Fruit fly (Drosophila melanogaster) whole organism, embryonic: Measurements from ENCODE around the gene CG7276.

Experiments
- Asciz ChIP-seq: fragments of 200-800 bp; sonication (Bioruptor generic); optimal IDR thresholded peaks from 2 replicates; lab custom pipeline; 2017; ENCODE audit warnings: missing biosample characterization, mild to moderate bottlenecking, missing genetic modification characterization, missing genetic modification reagents
- Atf6 ChIP-seq: fragments of 200-800 bp; sonication (Bioruptor generic); IDR thresholded peaks from 2 replicates; pipeline ENCODE4 v1.3.6; 2022; ENCODE audit warnings: missing biosample characterization, missing genetic modification characterization
- CG10979 ChIP-seq: fragments of 200-800 bp; sonication (Bioruptor generic); optimal IDR thresholded peaks from 2 replicates; lab custom pipeline; 2018; ENCODE audit warnings: missing biosample characterization, mild to moderate bottlenecking, missing genetic modification characterization, moderate library complexity
- CG11504 ChIP-seq: fragments of 200-800 bp; sonication (Bioruptor generic); optimal IDR thresholded peaks from 3 replicates; lab custom pipeline; 2019; ENCODE audit warnings: missing biosample characterization, mild to moderate bottlenecking, missing genetic modification characterization, moderate library complexity
- CG12659 ChIP-seq: fragments of 200-800 bp; sonication (Bioruptor generic); optimal IDR thresholded peaks from 3 replicates; lab custom pipeline; 2017; ENCODE audit warnings: mild to moderate bottlenecking, missing biosample characterization, missing genetic modification reagents, missing genetic modification characterization
- CG12744 ChIP-seq: fragments of 200-800 bp; sonication (Bioruptor generic); optimal IDR thresholded peaks from 2 replicates; lab custom pipeline; 2016; ENCODE audit warnings: missing biosample characterization, missing genetic modification characterization
- CG14710 ChIP-seq: fragments of 200-800 bp; sonication (Bioruptor generic); optimal IDR thresholded peaks from 3 replicates; lab custom pipeline; 2019; ENCODE audit warnings: missing biosample characterization, mild to moderate bottlenecking, missing genetic modification characterization, moderate library complexity
- CG15601 ChIP-seq: fragments of 200-800 bp; sonication (Bioruptor generic); optimal IDR thresholded peaks from 3 replicates; lab custom pipeline; 2019; ENCODE audit warnings: missing biosample characterization, mild to moderate bottlenecking, missing genetic modification characterization, moderate library complexity
- CG15696 ChIP-seq: fragments of 200-800 bp; sonication (Bioruptor generic); optimal IDR thresholded peaks from 2 replicates; lab custom pipeline; 2019; ENCODE audit warnings: missing biosample characterization, mild to moderate bottlenecking, missing genetic modification characterization, moderate library complexity
- CG1603 ChIP-seq: fragments of 200-800 bp; sonication (Bioruptor generic); optimal IDR thresholded peaks from 2 replicates; lab custom pipeline; 2019; ENCODE audit warnings: missing biosample characterization, mild to moderate bottlenecking, missing genetic modification characterization, moderate library complexity
- CG31441 ChIP-seq: fragments of 200-800 bp; sonication (Bioruptor generic); IDR thresholded peaks from 2 replicates; pipeline ENCODE4 v1.3.6; 2022; ENCODE audit warnings: missing biosample characterization, missing genetic modification characterization
- CG3847 ChIP-seq: fragments of 200-800 bp; sonication (Bioruptor generic); IDR thresholded peaks from 2 replicates; pipeline ENCODE4 v1.3.6; 2022; ENCODE audit warnings: missing biosample characterization, missing genetic modification characterization
- CG4424 ChIP-seq: fragments of 200-800 bp; sonication (Bioruptor generic); optimal IDR thresholded peaks from 3 replicates; lab custom pipeline; 2016; ENCODE audit warnings: missing biosample characterization, missing genetic modification characterization
- CG8359 ChIP-seq: fragments of 200-800 bp; sonication (Bioruptor generic); optimal IDR thresholded peaks from 2 replicates; lab custom pipeline; 2017; ENCODE audit warnings: missing biosample characterization, mild to moderate bottlenecking, missing genetic modification characterization, borderline replicate concordance
- CG9727 ChIP-seq: fragments of 200-800 bp; sonication (Bioruptor generic); optimal IDR thresholded peaks from 3 replicates; lab custom pipeline; 2017; ENCODE audit warnings: missing biosample characterization, mild to moderate bottlenecking, missing genetic modification characterization
- Chrac-16 ChIP-seq: fragments of 200-800 bp; sonication (Bioruptor generic); optimal IDR thresholded peaks from 3 replicates; lab custom pipeline; 2016; ENCODE audit warnings: missing biosample characterization, missing genetic modification characterization
- D ChIP-seq, 2 experiments: fragments of 200-800 bp in 1 of 2; fragments of >200 bp in 1 of 2; sonication (Bioruptor generic) in 1 of 2; optimal IDR thresholded peaks; 2 replicates in 1 of 2; 3 replicates in 1 of 2; lab custom pipeline; 2017; ENCODE audit warnings: mild to moderate bottlenecking in 1 of 2, missing biosample characterization in 1 of 2, missing genetic modification characterization in 1 of 2, missing genetic modification reagents in 1 of 2
- Drgx ChIP-seq: fragments of 200-800 bp; sonication (Bioruptor generic); IDR thresholded peaks from 2 replicates; pipeline ENCODE4 v1.3.6; 2022; ENCODE audit warnings: missing biosample characterization, missing genetic modification characterization
- Ets65A ChIP-seq: fragments of 200-800 bp; sonication (Bioruptor generic); peaks from one replicate; lab custom pipeline; 2016; ENCODE audit warnings: missing biosample characterization, missing genetic modification characterization
- Med ChIP-seq: fragments of 200-800 bp; sonication (Bioruptor generic); peaks from one replicate; lab custom pipeline; 2016; ENCODE audit warnings: missing biosample characterization, missing genetic modification characterization, mild to moderate bottlenecking, inconsistent platforms, moderate library complexity
- Opbp ChIP-seq: fragments of 200-800 bp; sonication (Bioruptor generic); IDR thresholded peaks from 3 replicates; pipeline ENCODE4 v1.3.6; 2022; ENCODE audit warnings: missing biosample characterization, missing genetic modification characterization; ENCODE audit not compliant: partially characterized antibody
- Sox102F ChIP-seq: fragments of 200-800 bp; sonication (Bioruptor generic); optimal IDR thresholded peaks from 2 replicates; lab custom pipeline; 2018; ENCODE audit warnings: missing biosample characterization, mild to moderate bottlenecking, missing genetic modification characterization, moderate library complexity
- Stat92E ChIP-seq, 3 experiments: fragments of >200 bp in 2 of 3; fragments of 200-800 bp in 1 of 3; sonication (Bioruptor generic) in 1 of 3; optimal IDR thresholded peaks; 2 replicates each; lab custom pipeline; 2017 to 2019; ENCODE audit warnings: missing biosample characterization in 3 of 3, missing genetic modification characterization in 3 of 3, mild to moderate bottlenecking in 1 of 3, moderate library complexity in 1 of 3
- Xrp1 ChIP-seq: fragments of 200-800 bp; sonication (Bioruptor generic); IDR thresholded peaks from 2 replicates; pipeline ENCODE4 v1.3.6; 2022; ENCODE audit warnings: missing biosample characterization, missing genetic modification characterization
- ac ChIP-seq: fragments of 200-800 bp; sonication (Bioruptor generic); optimal IDR thresholded peaks from 3 replicates; lab custom pipeline; 2017; ENCODE audit warnings: missing biosample characterization, mild to moderate bottlenecking, missing genetic modification characterization
- ara ChIP-seq: fragments of 200-800 bp; sonication (Bioruptor generic); IDR thresholded peaks from 2 replicates; pipeline ENCODE4 v1.3.6; 2022; ENCODE audit warnings: missing biosample characterization, missing genetic modification characterization
- ase ChIP-seq: fragments of 200-800 bp; sonication (Bioruptor generic); IDR thresholded peaks from 3 replicates; pipeline ENCODE4 v1.3.6; 2022; ENCODE audit warnings: missing biosample characterization, missing genetic modification characterization
- bsh ChIP-seq, 2 experiments: fragments of 200-800 bp; sonication (Bioruptor generic); optimal IDR thresholded peaks; 2 replicates each; lab custom pipeline; 2017 to 2018; ENCODE audit warnings: mild to moderate bottlenecking in 2 of 2, missing biosample characterization in 2 of 2, missing genetic modification characterization in 2 of 2, moderate library complexity in 1 of 2
- caup ChIP-seq: fragments of 200-800 bp; sonication (Bioruptor generic); optimal IDR thresholded peaks from 3 replicates; lab custom pipeline; 2017; ENCODE audit warnings: missing biosample characterization, mild to moderate bottlenecking, missing genetic modification characterization, moderate library complexity; ENCODE audit not compliant: severe bottlenecking
- cg ChIP-seq: fragments of 200-800 bp; sonication (Bioruptor generic); optimal IDR thresholded peaks from 3 replicates; lab custom pipeline; 2019; ENCODE audit warnings: missing biosample characterization, mild to moderate bottlenecking, missing genetic modification characterization, moderate library complexity
- crc ChIP-seq: fragments of 200-800 bp; sonication (Bioruptor generic); optimal IDR thresholded peaks from 2 replicates; lab custom pipeline; 2016; ENCODE audit warnings: missing biosample characterization, missing genetic modification characterization
- dmrt99B ChIP-seq: fragments of 200-800 bp; sonication (Bioruptor generic); optimal IDR thresholded peaks from 2 replicates; lab custom pipeline; 2018; ENCODE audit warnings: missing biosample characterization, mild to moderate bottlenecking, missing genetic modification characterization, moderate library complexity
- kni ChIP-seq: fragments of 200-800 bp; sonication (Bioruptor generic); optimal IDR thresholded peaks from 3 replicates; lab custom pipeline; 2017; ENCODE audit warnings: mild to moderate bottlenecking, missing biosample characterization, missing genetic modification reagents, missing genetic modification characterization
- lmd ChIP-seq: fragments of 200-800 bp; sonication (Bioruptor generic); IDR thresholded peaks from 2 replicates; pipeline ENCODE4 v1.3.6; 2022; ENCODE audit warnings: missing biosample characterization, missing genetic modification characterization
- lov ChIP-seq, 2 experiments: fragments of 200-800 bp in 1 of 2; fragments of >200 bp in 1 of 2; sonication (Bioruptor generic) in 1 of 2; IDR thresholded peaks in 1 of 2; optimal IDR thresholded peaks in 1 of 2; 2 replicates in 1 of 2; 3 replicates in 1 of 2; pipeline versions ENCODE4 v1.3.6 to Lab custom; 2017 to 2022; ENCODE audit warnings: missing biosample characterization in 1 of 2, missing genetic modification characterization in 1 of 2
- pan ChIP-seq, 4 experiments: fragments of >200 bp in 3 of 4; fragments of 200-800 bp in 1 of 4; sonication (Bioruptor generic) in 1 of 4; optimal IDR thresholded peaks in 3 of 4; IDR thresholded peaks in 1 of 4; 2 replicates each; pipeline versions ENCODE4 v1.3.6 to Lab custom; 2017 to 2022; ENCODE audit warnings: missing biosample characterization in 2 of 4, missing genetic modification characterization in 2 of 4, mixed read lengths in 1 of 4
- prd ChIP-seq, 3 experiments: fragments of >200 bp in 2 of 3; fragments of 200-800 bp in 1 of 3; sonication (Bioruptor generic) in 1 of 3; optimal IDR thresholded peaks in 2 of 3; IDR thresholded peaks in 1 of 3; 2 replicates in 2 of 3; 3 replicates in 1 of 3; pipeline versions ENCODE4 v1.3.6 to Lab custom; 2017 to 2022; ENCODE audit warnings: missing biosample characterization in 1 of 3, missing genetic modification characterization in 1 of 3
- row ChIP-seq: fragments of 200-800 bp; sonication (Bioruptor generic); IDR thresholded peaks from 3 replicates; pipeline ENCODE4 v1.3.6; 2022; ENCODE audit warnings: missing biosample characterization, missing genetic modification characterization
- run ChIP-seq: fragments of 200-800 bp; sonication (Bioruptor generic); optimal IDR thresholded peaks from 3 replicates; lab custom pipeline; 2018; ENCODE audit warnings: missing biosample characterization, mild to moderate bottlenecking, missing genetic modification characterization
- sd ChIP-seq: fragments of 200-800 bp; sonication (Bioruptor generic); optimal IDR thresholded peaks from 3 replicates; lab custom pipeline; 2018; ENCODE audit warnings: missing biosample characterization, mild to moderate bottlenecking, missing genetic modification characterization, moderate library complexity
- sens ChIP-seq: fragments of 200-800 bp; sonication (Bioruptor generic); peaks from one replicate; lab custom pipeline; 2016; ENCODE audit warnings: missing biosample characterization, missing genetic modification characterization
- stwl ChIP-seq: fragments of 200-800 bp; sonication (Bioruptor generic); optimal IDR thresholded peaks from 3 replicates; lab custom pipeline; 2018; ENCODE audit warnings: missing biosample characterization, mild to moderate bottlenecking, missing genetic modification characterization, moderate library complexity
- tio ChIP-seq: fragments of 200-800 bp; sonication (Bioruptor generic); optimal IDR thresholded peaks from 2 replicates; lab custom pipeline; 2017; ENCODE audit warnings: missing biosample characterization, missing genetic modification characterization, inconsistent platforms
- toy ChIP-seq: fragments of 200-800 bp; sonication (Bioruptor generic); IDR thresholded peaks from 2 replicates; pipeline ENCODE4 v1.3.6; 2022; ENCODE audit warnings: missing biosample characterization, missing genetic modification characterization

Gene CG7276

DNA sequence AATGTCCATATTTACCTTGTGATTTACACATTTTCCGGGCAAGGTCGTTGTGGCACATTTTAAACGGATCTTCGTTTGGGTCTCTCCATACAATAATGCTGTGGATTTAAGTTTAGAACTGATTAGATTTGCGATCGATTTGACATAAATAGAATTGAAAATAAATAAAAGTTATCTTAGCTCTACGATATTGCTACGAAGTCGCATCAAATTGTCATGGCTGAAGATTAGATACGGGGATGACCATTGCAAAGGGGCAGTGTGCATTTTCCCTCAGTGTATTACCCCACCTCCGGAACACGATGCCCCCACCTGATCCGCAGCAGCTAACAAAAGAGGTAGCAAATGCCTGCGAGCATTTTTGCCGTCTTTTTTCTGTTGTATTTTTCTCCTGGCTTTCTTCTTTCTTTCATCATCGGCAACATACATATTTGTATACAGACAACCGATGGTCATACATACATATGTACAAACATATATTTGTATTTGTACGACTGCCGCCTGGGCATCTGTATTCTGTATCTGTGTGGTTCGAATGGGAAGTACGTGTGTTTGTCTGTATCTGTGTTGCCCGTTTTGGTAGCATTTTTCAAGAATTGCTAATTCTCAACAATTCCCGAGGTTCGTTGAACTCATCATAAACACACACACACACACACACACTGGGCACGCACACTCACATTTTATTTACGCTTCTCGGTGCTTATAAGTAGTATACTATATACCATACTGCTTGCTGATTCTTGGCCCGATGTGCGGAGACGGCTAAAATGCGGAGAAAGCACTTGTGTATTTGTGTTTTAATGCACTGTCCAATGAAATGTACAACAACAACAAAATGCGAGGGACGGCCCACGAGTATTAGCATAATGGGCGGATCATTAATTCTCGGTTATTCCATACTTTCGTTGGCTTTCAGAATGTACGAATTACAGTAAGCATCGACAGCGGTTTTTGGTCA lies 46.7 kb downstream of the CG7276 start (continued):
- TF ChIP-seq crc (no peak), toy (GFP tag; lab: Robert Waterston, UW) (no peak), CG15601 (tag; lab: Kevin White, UChicago) (peak; percentile 6), sens (GFP tag; lab: Kevin White, UChicago) (peak; percentile 66), CG12659 (no peak), CG1603 (tag; lab: Kevin White, UChicago) (peak; percentile 31), CG15696 (tag; lab: Kevin White, UChicago) (no peak), CG9727 (GFP tag; lab: Kevin White, UChicago) (no peak), Opbp (GFP tag; lab: Robert Waterston, UW) (0 out of 3 replicates have a peak, but pooled peaks have one; percentile 12), CG11504 (tag; lab: Kevin White, UChicago) (peak; percentile 21), lmd (0 out of 2 replicates have a peak, but pooled peaks have one; percentile 17), CG8359 (GFP tag; lab: Kevin White, UChicago) (no peak), bsh (GFP tag; optimal IDR thresholded peaks at IDR 0.05; lab: Kevin White, UChicago) (peak in 1 of 2 experiments; percentile 20), CG14710 (tag; lab: Kevin White, UChicago) (peak; percentile 6), pan (optimal IDR thresholded peaks at IDR 0.05; lab: Kevin White, UChicago) (no peak), pan (GFP tag; optimal IDR thresholded peaks at IDR 0.05 in 1 of 2, IDR thresholded peaks at IDR 0.05 in 1 of 2) (peak in 1 of 2 experiments; percentile 19), D (optimal IDR thresholded peaks at IDR 0.05; lab: Kevin White, UChicago) (no peak), D (GFP tag; optimal IDR thresholded peaks at IDR 0.05; lab: Kevin White, UChicago) (peak; percentile 33), kni (GFP tag; lab: Kevin White, UChicago) (peak; percentile 17), tio (no peak), ara (GFP tag; lab: Robert Waterston, UW) (peak; percentile 19; the same call in 1 of the 2 replicates), Atf6 (GFP tag; lab: Robert Waterston, UW) (no peak), Chrac-16 (GFP tag; lab: Kevin White, UChicago) (no peak), ac (GFP tag; lab: Kevin White, UChicago) (no peak), Ets65A (GFP tag; lab: Kevin White, UChicago) (peak; percentile 60), CG10979 (tag; lab: Kevin White, UChicago) (peak; percentile 8), ase (GFP tag; lab: Robert Waterston, UW) (0 out of 3 replicates have a peak, but pooled peaks have one; percentile 26), Xrp1 (GFP tag; lab: Robert Waterston, UW) (peak; percentile 35), Stat92E (GFP tag; optimal IDR thresholded peaks at IDR 0.05; lab: Kevin White, UChicago) (peak in 1 of 3 experiments; percentile 24), stwl (no peak), Sox102F (GFP tag; lab: Kevin White, UChicago) (peak; percentile 17), row (GFP tag; lab: Robert Waterston, UW) (0 out of 3 replicates have a peak, but pooled peaks have one; percentile 10), CG31441 (GFP tag; lab: Robert Waterston, UW) (0 out of 2 replicates have a peak, but pooled peaks have one; percentile 17), Asciz (GFP tag; lab: Kevin White, UChicago) (peak; percentile 26), cg (GFP tag; lab: Kevin White, UChicago) (peak; percentile 88), run (no peak), Med (GFP tag; lab: Kevin White, UChicago) (peak; percentile 3), CG12744 (no peak), caup (no peak), CG4424 (GFP tag; lab: Kevin White, UChicago) (peak; percentile 15), sd (tag; lab: Kevin White, UChicago) (peak; percentile 53), dmrt99B (tag; lab: Kevin White, UChicago) (peak; percentile 20), lov (optimal IDR thresholded peaks at IDR 0.05; lab: Kevin White, UChicago) (no peak), lov (GFP tag; IDR thresholded peaks at IDR 0.05; lab: Robert Waterston, UW) (0 out of 3 replicates have a peak, but pooled peaks have one; percentile 32), CG3847 (GFP tag; lab: Robert Waterston, UW) (no peak), Drgx (GFP tag; lab: Robert Waterston, UW) (no peak), prd (optimal IDR thresholded peaks at IDR 0.05; lab: Kevin White, UChicago) (no peak), prd (GFP tag; IDR thresholded peaks at IDR 0.05; lab: Robert Waterston, UW) (peak; percentile 28; the same call in 1 of the 3 replicates)
